Fruit fly (Drosophila melanogaster) Kc167 (cell line): ENCODE results near the gene mxc.

ENCODE experiments used
- Myc ChIP-seq: fragments of >200 bp; optimal IDR thresholded peaks from 2 replicates; lab custom pipeline; 2017; ENCODE audit warnings: missing external identifiers
- Sin3A ChIP-seq: fragments of >200 bp; optimal IDR thresholded peaks from 2 replicates; lab custom pipeline; 2018; ENCODE audit warnings: missing external identifiers
- h ChIP-seq: fragments of >200 bp; optimal IDR thresholded peaks from 3 replicates; lab custom pipeline; 2018; ENCODE audit warnings: missing external identifiers
- insv ChIP-seq: fragments of >200 bp; optimal IDR thresholded peaks from 3 replicates; lab custom pipeline; 2018; ENCODE audit warnings: missing external identifiers
- psq ChIP-seq: fragments of >200 bp; optimal IDR thresholded peaks from 2 replicates; lab custom pipeline; 2017; ENCODE audit warnings: missing external identifiers
- ttk ChIP-seq: sonication (Bioruptor generic); optimal IDR thresholded peaks from 2 replicates; lab custom pipeline; 2017; ENCODE audit warnings: missing external identifiers

- no peak for TF ChIP-seq h (lab: Kevin White, UChicago)
- no peak for TF ChIP-seq Sin3A (lab: Kevin White, UChicago)
- TF ChIP-seq psq (lab: Kevin White, UChicago), result no peak
- TF ChIP-seq Myc (lab: Kevin White, UChicago), result no peak
- no peak for TF ChIP-seq insv (lab: Kevin White, UChicago)
- TF ChIP-seq ttk, result no peak
Observed at dm6 chrX:9286386-9286785, 43.1 kb upstream of the mxc start.
